Worm (Caenorhabditis elegans) whole organism, L4 larva: ENCODE data around the gene pix-1.
A peak's percentile ranks its signal among the peaks of the same experiment; 100 is the strongest.

Experiments used
- F10B5.3 ChIP-seq: sonication (generic microtip); optimal IDR thresholded peaks from 2 replicates; lab custom pipeline; 2016; ENCODE audit warnings: mild to moderate bottlenecking, missing genetic modification characterization, missing compliant biosample characterization
- F26F4.8 ChIP-seq: fragments of 200-800 bp; sonication (Bioruptor generic); conservative IDR thresholded peaks from 2 replicates; pipeline ENCODE4 v1.3.6; 2022; ENCODE audit warnings: missing genetic modification characterization, missing compliant biosample characterization
- R02D3.7 ChIP-seq: fragments of 150-350 bp; sonication (generic microtip); optimal IDR thresholded peaks from 3 replicates; lab custom pipeline; 2014; ENCODE audit warnings: missing biosample characterization, missing genetic modification characterization
- ZK337.2 ChIP-seq: fragments of 200-800 bp; sonication (Bioruptor generic); IDR thresholded peaks from 2 replicates; pipeline ENCODE4 v1.3.6; 2022; ENCODE audit warnings: missing genetic modification reagents, missing genetic modification characterization, missing compliant biosample characterization
- aha-1 ChIP-seq: fragments of 150-350 bp; peaks from one replicate; lab custom pipeline; 2014; ENCODE audit warnings: missing biosample characterization, missing genetic modification characterization
- aly-2 ChIP-seq: sonication (generic microtip); optimal IDR thresholded peaks from 2 replicates; lab custom pipeline; 2018; ENCODE audit warnings: missing biosample characterization, missing genetic modification characterization
- ama-1 ChIP-seq: fragments of 150-350 bp; optimal IDR thresholded peaks from 2 replicates; lab custom pipeline; 2014; ENCODE audit warnings: inconsistent platforms, mixed read lengths
- arid-1 ChIP-seq: fragments of 200-800 bp; sonication (Bioruptor generic); conservative IDR thresholded peaks from 2 replicates; pipeline ENCODE4 v1.3.6; 2022; ENCODE audit warnings: missing genetic modification reagents, missing genetic modification characterization, missing compliant biosample characterization
- ceh-20 ChIP-seq: fragments of 200-800 bp; sonication (Bioruptor generic); IDR thresholded peaks from 2 replicates; pipeline ENCODE4 v1.3.6; 2022; ENCODE audit warnings: missing genetic modification reagents, missing genetic modification characterization, missing compliant biosample characterization
- ceh-28 ChIP-seq: fragments of 150-350 bp; optimal IDR thresholded peaks from 2 replicates; lab custom pipeline; 2014; ENCODE audit warnings: missing biosample characterization, missing genetic modification reagents, missing genetic modification characterization
- ceh-32 ChIP-seq: sonication (generic microtip); optimal IDR thresholded peaks from 2 replicates; lab custom pipeline; 2016; ENCODE audit warnings: mild to moderate bottlenecking, missing genetic modification characterization, missing compliant biosample characterization; ENCODE audit not compliant: poor library complexity
- ceh-62 ChIP-seq: sonication (generic microtip); optimal IDR thresholded peaks from 2 replicates; lab custom pipeline; 2017; ENCODE audit warnings: missing biosample characterization, missing genetic modification characterization
- ceh-82 ChIP-seq: sonication (generic microtip); optimal IDR thresholded peaks from 2 replicates; lab custom pipeline; 2017; ENCODE audit warnings: missing biosample characterization, missing genetic modification characterization
- ces-1 ChIP-seq: fragments of 150-350 bp; sonication (generic microtip); optimal IDR thresholded peaks from 4 replicates; lab custom pipeline; 2014; ENCODE audit warnings: missing biosample characterization, missing genetic modification reagents, missing genetic modification characterization
- cey-2 ChIP-seq: sonication (generic microtip); optimal IDR thresholded peaks from 3 replicates; lab custom pipeline; 2017; ENCODE audit warnings: missing genetic modification characterization, mild to moderate bottlenecking, missing compliant biosample characterization, antibody characterized with exemption, borderline replicate concordance; ENCODE audit not compliant: insufficient read depth
- daf-12 ChIP-seq: fragments of 150-350 bp; optimal IDR thresholded peaks from 2 replicates; lab custom pipeline; 2014; ENCODE audit warnings: missing biosample characterization, missing genetic modification reagents, missing genetic modification characterization
- daf-16 ChIP-seq, 3 experiments: sonication (generic microtip); optimal IDR thresholded peaks; 2 replicates each; lab custom pipeline; 2016 to 2017; ENCODE audit warnings: missing genetic modification characterization in 3 of 3, missing genetic modification reagents in 3 of 3, mild to moderate bottlenecking in 2 of 3, missing compliant biosample characterization in 2 of 3, missing biosample characterization in 1 of 3, moderate library complexity in 1 of 3
- daf-8 ChIP-seq: fragments of 200-800 bp; sonication (Bioruptor generic); IDR thresholded peaks from 2 replicates; pipeline ENCODE4 v1.3.6; 2022; ENCODE audit warnings: missing genetic modification characterization, missing compliant biosample characterization
- dmd-9 ChIP-seq: fragments of 200-800 bp; sonication (Bioruptor generic); IDR thresholded peaks from 2 replicates; pipeline ENCODE4 v1.3.6; 2022; ENCODE audit warnings: missing genetic modification reagents, missing genetic modification characterization, missing compliant biosample characterization
- duxl-1 ChIP-seq: sonication (generic microtip); optimal IDR thresholded peaks from 2 replicates; lab custom pipeline; 2016; ENCODE audit warnings: mild to moderate bottlenecking, missing genetic modification characterization, moderate library complexity, missing compliant biosample characterization; ENCODE audit not compliant: poor library complexity
- dve-1 ChIP-seq: sonication (generic microtip); optimal IDR thresholded peaks from 2 replicates; lab custom pipeline; 2017; ENCODE audit warnings: antibody characterized with exemption, mild to moderate bottlenecking, missing genetic modification characterization, missing compliant biosample characterization; ENCODE audit not compliant: insufficient read depth
- egl-27 ChIP-seq: sonication (generic microtip); optimal IDR thresholded peaks from 3 replicates; lab custom pipeline; 2017; ENCODE audit warnings: missing biosample characterization, missing genetic modification reagents, missing genetic modification characterization
- fos-1 ChIP-seq: fragments of 150-350 bp; optimal IDR thresholded peaks from 2 replicates; lab custom pipeline; 2014; ENCODE audit warnings: missing biosample characterization, missing genetic modification characterization
- hif-1 ChIP-seq, 2 experiments: sonication (generic microtip); optimal IDR thresholded peaks; 2 replicates each; lab custom pipeline; 2016 to 2017; ENCODE audit warnings: missing compliant biosample characterization in 2 of 2, missing genetic modification characterization in 2 of 2, missing genetic modification reagents in 2 of 2, missing genotype in 2 of 2, mild to moderate bottlenecking in 1 of 2
- hlh-11 ChIP-seq: fragments of 200-800 bp; sonication (Bioruptor generic); optimal IDR thresholded peaks from 2 replicates; lab custom pipeline; 2018; ENCODE audit warnings: mild to moderate bottlenecking, missing genetic modification characterization, missing compliant biosample characterization
- hlh-30 ChIP-seq: sonication (generic microtip); optimal IDR thresholded peaks from 2 replicates; lab custom pipeline; 2017; ENCODE audit warnings: antibody characterized with exemption, mild to moderate bottlenecking, missing genetic modification characterization, missing compliant biosample characterization; ENCODE audit not compliant: insufficient read depth
- hmg-1.1 ChIP-seq: fragments of 200-800 bp; sonication (Bioruptor generic); IDR thresholded peaks from 2 replicates; pipeline ENCODE4 v1.3.6; 2022; ENCODE audit warnings: missing genetic modification reagents, missing genetic modification characterization, missing compliant biosample characterization
- lim-7 ChIP-seq: fragments of 200-800 bp; sonication (Bioruptor generic); IDR thresholded peaks from 2 replicates; pipeline ENCODE4 v1.3.6; 2022; ENCODE audit warnings: missing genetic modification characterization, missing compliant biosample characterization
- lin-1 ChIP-seq: fragments of 200-800 bp; sonication (Bioruptor generic); IDR thresholded peaks from 2 replicates; pipeline ENCODE4 v1.3.6; 2022; ENCODE audit warnings: missing genetic modification reagents, missing genetic modification characterization, missing compliant biosample characterization
- lin-13 ChIP-seq: fragments of 150-350 bp; optimal IDR thresholded peaks from 2 replicates; lab custom pipeline; 2014; ENCODE audit warnings: missing biosample characterization, missing genetic modification reagents, missing genetic modification characterization
- lin-39 ChIP-seq: fragments of 150-350 bp; optimal IDR thresholded peaks from 2 replicates; lab custom pipeline; 2014; ENCODE audit warnings: missing biosample characterization, missing genetic modification reagents, missing genetic modification characterization
- lir-3 ChIP-seq: sonication (generic microtip); optimal IDR thresholded peaks from 2 replicates; lab custom pipeline; 2016; ENCODE audit warnings: mild to moderate bottlenecking, missing genetic modification characterization, missing compliant biosample characterization
- madf-9 ChIP-seq: fragments of 200-800 bp; sonication (Bioruptor generic); conservative IDR thresholded peaks from 2 replicates; pipeline ENCODE4 v1.3.6; 2022; ENCODE audit warnings: missing genetic modification reagents, missing genetic modification characterization, missing compliant biosample characterization
- mep-1 ChIP-seq: fragments of 150-350 bp; sonication (generic microtip); optimal IDR thresholded peaks from 3 replicates; lab custom pipeline; 2014; ENCODE audit warnings: missing biosample characterization, missing genetic modification characterization
- mes-2 ChIP-seq: sonication (generic microtip); optimal IDR thresholded peaks from 2 replicates; lab custom pipeline; 2016; ENCODE audit warnings: missing genotype, mild to moderate bottlenecking, missing genetic modification characterization, missing compliant biosample characterization; ENCODE audit not compliant: poor library complexity, severe bottlenecking
- nhr-102 ChIP-seq: sonication (generic microtip); optimal IDR thresholded peaks from 2 replicates; lab custom pipeline; 2016; ENCODE audit warnings: mild to moderate bottlenecking, missing genetic modification characterization, moderate library complexity, missing compliant biosample characterization
- nhr-237 ChIP-seq: sonication (generic microtip); optimal IDR thresholded peaks from 2 replicates; lab custom pipeline; 2017; ENCODE audit warnings: missing biosample characterization, missing genetic modification characterization
- nhr-25 ChIP-seq: sonication (generic microtip); optimal IDR thresholded peaks from 2 replicates; lab custom pipeline; 2017; ENCODE audit warnings: missing genetic modification characterization, mild to moderate bottlenecking, missing compliant biosample characterization, antibody characterized with exemption, moderate library complexity, borderline replicate concordance; ENCODE audit not compliant: insufficient read depth
- nhr-28 ChIP-seq: fragments of 150-350 bp; optimal IDR thresholded peaks from 2 replicates; lab custom pipeline; 2014; ENCODE audit warnings: missing biosample characterization, missing genetic modification characterization
- nhr-6 ChIP-seq: fragments of 150-350 bp; optimal IDR thresholded peaks from 2 replicates; lab custom pipeline; 2014; ENCODE audit warnings: missing biosample characterization, missing genetic modification characterization
- nhr-77 ChIP-seq: fragments of 150-350 bp; optimal IDR thresholded peaks from 2 replicates; lab custom pipeline; 2014; ENCODE audit warnings: missing biosample characterization, missing genetic modification characterization
- pha-4 ChIP-seq, 2 experiments: fragments of 150-350 bp in 1 of 2; fragments of 200-800 bp in 1 of 2; sonication (Bioruptor generic) in 1 of 2; IDR thresholded peaks in 1 of 2; optimal IDR thresholded peaks in 1 of 2; 2 replicates each; pipeline versions ENCODE4 v1.3.6 to Lab custom; 2014 to 2022; ENCODE audit warnings: missing genetic modification characterization in 2 of 2, missing genetic modification reagents in 2 of 2, missing biosample characterization in 1 of 2, missing compliant biosample characterization in 1 of 2
- rbr-2 ChIP-seq: sonication (generic microtip); optimal IDR thresholded peaks from 2 replicates; lab custom pipeline; 2016; ENCODE audit warnings: missing genotype, missing genetic modification characterization, missing compliant biosample characterization
- skn-1 ChIP-seq: fragments of 150-350 bp; optimal IDR thresholded peaks from 2 replicates; lab custom pipeline; 2014; ENCODE audit warnings: missing biosample characterization, missing genetic modification characterization
- snpc-1.2 ChIP-seq: fragments of 200-800 bp; sonication (Bioruptor generic); IDR thresholded peaks from 2 replicates; pipeline ENCODE4 v1.3.6; 2022; ENCODE audit warnings: missing genetic modification reagents, missing genetic modification characterization, missing compliant biosample characterization
- unc-62 ChIP-seq, 3 experiments: fragments of 150-350 bp in 1 of 3; sonication (generic microtip); optimal IDR thresholded peaks in 2 of 3; peaks in 1 of 3; 1 replicate in 1 of 3; 2 replicates in 2 of 3; lab custom pipeline; 2014 to 2017; ENCODE audit warnings: missing biosample characterization in 3 of 3, missing genetic modification characterization in 3 of 3, missing genetic modification reagents in 3 of 3, missing genotype in 1 of 3
- vab-7 ChIP-seq: fragments of 200-800 bp; sonication (Bioruptor generic); IDR thresholded peaks from 2 replicates; pipeline ENCODE4 v1.3.6; 2022; ENCODE audit warnings: missing genetic modification reagents, missing genetic modification characterization, missing compliant biosample characterization
- zag-1 ChIP-seq: fragments of 150-350 bp; optimal IDR thresholded peaks from 2 replicates; lab custom pipeline; 2014; ENCODE audit warnings: missing biosample characterization, missing genetic modification characterization
- ztf-7 ChIP-seq: fragments of 150-350 bp; optimal IDR thresholded peaks from 2 replicates; lab custom pipeline; 2014; ENCODE audit warnings: missing biosample characterization, missing genetic modification characterization

pix-1 gene

ce11 chrX:13726874-13727343, at the start of gene pix-1:
pix-1 (plus strand) TSS chrX:13727293.
- TF ChIP-seq skn-1 (tag; lab: Kevin White, UChicago) (no peak), egl-27 (tag; lab: Kevin White, UChicago) (no peak), ztf-7 (tag; lab: Kevin White, UChicago) (peak; percentile 15), nhr-77 (tag; lab: Kevin White, UChicago) (peak; percentile 49), unc-62 (GFP tag; optimal IDR thresholded peaks at IDR 0.05 in 1 of 2; lab: Kevin White, UChicago) (no peak), unc-62 (tag; optimal IDR thresholded peaks at IDR 0.05; lab: Kevin White, UChicago) (no peak), nhr-102 (tag; lab: Kevin White, UChicago) (no peak), mes-2 (tag; lab: Kevin White, UChicago) (no peak), lin-13 (GFP tag; lab: Kevin White, UChicago) (peak; percentile 3), ceh-20 (GFP tag; lab: Robert Waterston, UW) (no peak), daf-8 (no peak), F10B5.3 (tag; lab: Kevin White, UChicago) (peak; percentile 47), lir-3 (tag; lab: Kevin White, UChicago) (no peak), nhr-6 (tag; lab: Kevin White, UChicago) (peak; percentile 6), F26F4.8 (GFP tag; lab: Robert Waterston, UW) (no peak), ces-1 (GFP tag; lab: Kevin White, UChicago) (no peak), pha-4 (GFP tag; IDR thresholded peaks at IDR 0.05; lab: Robert Waterston, UW) (no peak), pha-4 (tag; optimal IDR thresholded peaks at IDR 0.05; lab: Kevin White, UChicago) (peak; percentile 40), ZK337.2 (GFP tag; lab: Robert Waterston, UW) (no peak), snpc-1.2 (GFP tag; lab: Robert Waterston, UW) (no peak), lin-39 (tag; lab: Kevin White, UChicago) (no peak), hlh-11 (tag; lab: Kevin White, UChicago) (peak; percentile 81), dve-1 (tag; lab: Kevin White, UChicago) (peak; percentile 68), R02D3.7 (tag; lab: Kevin White, UChicago) (no peak), ceh-32 (no peak), duxl-1 (tag; lab: Kevin White, UChicago) (no peak), lin-1 (no peak), nhr-237 (tag; lab: Kevin White, UChicago) (no peak), nhr-25 (no peak), daf-12 (no peak), ceh-62 (tag; lab: Kevin White, UChicago) (no peak), ceh-28 (peak; percentile 17), nhr-28 (tag; lab: Kevin White, UChicago) (peak; percentile 31), zag-1 (tag; lab: Kevin White, UChicago) (no peak), fos-1 (no peak), hlh-30 (tag; lab: Kevin White, UChicago) (peak; percentile 53), ama-1 (lab: Kevin White, UChicago) (no peak), daf-16 (GFP tag; optimal IDR thresholded peaks at IDR 0.05; lab: Kevin White, UChicago) (peak in 1 of 2 experiments; percentile 79), daf-16 (tag; optimal IDR thresholded peaks at IDR 0.05; lab: Kevin White, UChicago) (peak; percentile 71), mep-1 (tag; lab: Kevin White, UChicago) (peak; percentile 86), cey-2 (tag; lab: Kevin White, UChicago) (no peak), madf-9 (GFP tag; lab: Robert Waterston, UW) (no peak), arid-1 (GFP tag; lab: Robert Waterston, UW) (no peak), lim-7 (GFP tag; lab: Robert Waterston, UW) (no peak), vab-7 (GFP tag; lab: Robert Waterston, UW) (no peak), rbr-2 (tag; lab: Kevin White, UChicago) (peak; percentile 66), ceh-82 (tag; lab: Kevin White, UChicago) (no peak), hif-1 (tag; optimal IDR thresholded peaks at IDR 0.05; lab: Kevin White, UChicago) (no peak), hmg-1.1 (GFP tag; lab: Robert Waterston, UW) (peak; percentile 57; the same call in 1 of the 2 replicates), aha-1 (tag; lab: Kevin White, UChicago) (peak; percentile 95), aly-2 (tag; lab: Kevin White, UChicago) (no peak), dmd-9 (no peak)
